Worm (Caenorhabditis elegans): Measurements from ENCODE around the gene R13D11.1.

The R13D11.1 gene

DNA sequence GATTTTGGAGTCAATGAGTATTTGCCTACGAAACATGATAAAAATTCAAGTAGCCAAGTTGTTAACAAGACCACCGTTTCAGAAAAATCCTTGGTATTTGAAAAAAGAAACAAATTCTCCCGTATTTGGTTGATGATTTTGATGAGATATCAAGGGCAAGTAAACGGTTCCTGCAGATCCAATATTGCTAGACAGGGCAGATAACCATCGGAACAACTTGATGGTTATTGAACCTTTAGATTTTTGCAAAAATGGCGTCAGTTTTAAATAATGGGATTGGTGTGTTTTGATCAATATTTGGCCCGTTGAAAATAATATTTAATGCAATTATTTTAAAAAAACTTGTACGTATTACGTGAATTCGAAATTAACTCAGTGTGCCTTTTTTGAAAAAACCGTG is 17.0 kb upstream of the R13D11.1 start:
- TF ChIP-seq ref-2 (tag; optimal IDR thresholded peaks at IDR 0.05) (no peak), npax-4 (tag; optimal IDR thresholded peaks at IDR 0.05) (no peak), ceh-6 (GFP tag; optimal IDR thresholded peaks at IDR 0.05) (no peak), nhr-11 (tag; optimal IDR thresholded peaks at IDR 0.05) (no peak), unc-42 (tag; optimal IDR thresholded peaks at IDR 0.05) (no peak), mec-3 (tag; optimal IDR thresholded peaks at IDR 0.05; ENCODE audit: borderline replicate concordance) (no peak), pros-1 (tag; optimal IDR thresholded peaks at IDR 0.05) (no peak), pqm-1 (tag; optimal IDR thresholded peaks at IDR 0.05) (no peak), K02D7.2 (tag; optimal IDR thresholded peaks at IDR 0.05) (no peak), elt-4 (tag; optimal IDR thresholded peaks at IDR 0.05) (no peak), nfya-1 (tag; optimal IDR thresholded peaks at IDR 0.05) (no peak)

DNA sequence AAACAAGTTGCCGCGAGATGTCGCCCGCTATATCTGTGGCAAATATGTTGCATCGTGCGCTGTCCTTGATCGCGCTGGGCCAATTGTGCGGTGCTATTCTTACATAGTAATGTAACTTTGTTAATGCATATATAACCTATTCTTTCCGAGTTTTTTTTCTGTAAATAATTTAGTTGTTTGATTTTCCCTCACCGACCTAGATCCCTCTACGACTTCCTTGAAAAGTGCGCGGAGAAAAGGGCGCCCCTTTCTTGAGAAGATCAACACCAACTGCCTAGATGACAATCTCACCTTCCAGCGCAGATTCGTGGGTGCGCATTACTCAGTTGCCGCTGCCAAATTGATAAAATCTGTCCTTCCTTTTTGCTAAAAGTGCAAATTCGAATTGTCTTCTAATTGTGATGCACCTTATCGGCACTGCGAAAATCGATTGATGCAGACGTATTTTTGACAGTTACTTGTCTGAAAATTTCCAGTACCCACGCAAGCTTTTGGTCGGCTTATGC is 15.7 kb upstream of the R13D11.1 start:
- no peak for TF ChIP-seq sox-2 (GFP tag; IDR thresholded peaks at IDR 0.05)
- TF ChIP-seq dmd-4 (tag; optimal IDR thresholded peaks at IDR 0.05; ENCODE audit: borderline replicate concordance), result no peak
- no peak for TF ChIP-seq C08G9.2 (tag; optimal IDR thresholded peaks at IDR 0.05)
- TF ChIP-seq F13H6.1 (tag; optimal IDR thresholded peaks at IDR 0.05), result no peak
- TF ChIP-seq ahr-1 (tag; optimal IDR thresholded peaks at IDR 0.05), result no peak

DNA sequence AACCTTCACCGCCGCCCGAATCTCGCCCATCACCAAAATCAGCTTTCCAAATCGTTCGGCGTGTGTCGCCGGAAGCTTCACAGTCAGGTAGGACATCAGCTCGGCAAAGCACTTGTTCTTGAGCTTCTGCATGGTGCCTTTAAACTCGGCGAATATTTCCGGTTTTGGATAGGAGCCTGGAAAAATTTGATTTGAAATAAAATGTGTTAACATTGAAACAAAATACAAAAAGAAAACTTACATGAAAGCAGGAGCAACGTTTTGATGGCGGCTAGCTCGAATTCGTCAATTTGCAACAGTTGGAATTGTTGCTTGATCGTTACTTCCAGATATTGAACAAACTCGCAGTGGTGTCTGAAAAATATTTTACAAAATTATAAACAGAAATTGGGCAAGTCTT is 14.6 kb upstream of the R13D11.1 start:
- no peak for TF ChIP-seq T23F11.4 (GFP tag; optimal IDR thresholded peaks at IDR 0.05)

DNA sequence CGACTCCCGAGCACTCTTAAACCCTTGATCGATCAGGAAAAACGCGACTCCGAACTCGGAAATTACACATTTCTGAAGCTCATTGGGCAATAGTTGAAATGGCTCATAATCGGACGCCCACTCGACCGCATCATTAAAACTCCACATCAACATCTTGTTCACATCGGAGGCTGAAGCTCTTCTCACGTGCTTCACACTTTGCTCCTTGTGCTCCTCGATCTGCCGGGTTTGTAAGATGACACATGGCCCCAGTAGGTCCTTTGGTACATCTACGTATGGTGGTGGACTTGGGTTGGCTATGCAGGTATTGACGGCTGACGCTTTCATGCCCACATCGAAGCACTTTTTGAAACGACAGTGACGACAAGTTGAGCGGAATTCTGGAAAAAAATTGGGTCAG is 13.8 kb upstream of the R13D11.1 start:
- no peak for TF ChIP-seq ets-4 (tag; optimal IDR thresholded peaks at IDR 0.05)
- TF ChIP-seq pha-2 (tag; optimal IDR thresholded peaks at IDR 0.05), result no peak

DNA sequence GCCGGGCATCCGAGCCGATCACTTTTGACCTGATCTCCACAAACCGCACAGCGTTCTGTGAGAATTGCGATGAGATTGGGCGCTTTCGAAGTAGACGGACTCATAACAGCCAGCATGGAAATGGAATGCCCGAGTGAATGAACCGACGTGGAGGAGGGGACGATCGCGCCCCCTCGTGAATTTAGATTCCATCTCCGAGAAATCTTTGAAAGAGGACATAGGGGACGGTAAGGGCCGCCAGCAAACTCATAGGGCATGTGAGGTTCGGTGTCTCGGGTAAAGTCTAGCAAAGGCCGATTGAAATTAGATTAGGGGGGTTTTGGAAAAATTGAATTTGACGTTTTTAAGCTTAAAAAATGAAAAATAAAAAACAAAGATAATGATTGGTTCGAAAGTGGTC is 12.8 kb upstream of the R13D11.1 start, which contains the start of gene nhr-270:
Gene nhr-270 (minus strand): TSS at position 257 of the 400 bp plus-strand sequence.
- no peak for TF ChIP-seq pqm-1 (tag; optimal IDR thresholded peaks at IDR 0.05)
- TF ChIP-seq hlh-6 (tag; optimal IDR thresholded peaks at IDR 0.05), result no peak
- TF ChIP-seq ama-1 (optimal IDR thresholded peaks at IDR 0.05), result no peak
- no peak for TF ChIP-seq dve-1 (tag; optimal IDR thresholded peaks at IDR 0.05)
- TF ChIP-seq ztf-16 (tag; optimal IDR thresholded peaks at IDR 0.05), result no peak
- no peak for TF ChIP-seq ceh-34 (tag; optimal IDR thresholded peaks at IDR 0.05)
- no peak for TF ChIP-seq fkh-10 (GFP tag; optimal IDR thresholded peaks at IDR 0.05)
- no peak for TF ChIP-seq ceh-45 (GFP tag; IDR thresholded peaks at IDR 0.05)
- no peak for TF ChIP-seq ceh-19 (GFP tag; optimal IDR thresholded peaks at IDR 0.05)
- no peak for TF ChIP-seq gmeb-2 (tag; optimal IDR thresholded peaks at IDR 0.05)
- TF ChIP-seq unc-3 (GFP tag; conservative IDR thresholded peaks at IDR 0.05), result no peak
- TF ChIP-seq unc-3 (tag; optimal IDR thresholded peaks at IDR 0.05), result no peak
- TF ChIP-seq ceh-30 (tag; optimal IDR thresholded peaks at IDR 0.05), result no peak
- no peak for TF ChIP-seq pros-1 (tag; optimal IDR thresholded peaks at IDR 0.05)
- TF ChIP-seq ceh-2 (tag; optimal IDR thresholded peaks at IDR 0.05), result no peak
- TF ChIP-seq ceh-24 (tag; optimal IDR thresholded peaks at IDR 0.05), result no peak
- TF ChIP-seq ceh-48 (tag; optimal IDR thresholded peaks at IDR 0.05), result no peak
- TF ChIP-seq pag-3 (tag; optimal IDR thresholded peaks at IDR 0.05; ENCODE audit: borderline replicate concordance), result no peak
- TF ChIP-seq rnt-1 (tag; optimal IDR thresholded peaks at IDR 0.05), result no peak

Data from whole organism, late embryonic.